Worm (Caenorhabditis elegans) whole organism, young adult: Measurements from ENCODE around the gene exc-14.
A peak's percentile ranks its signal among the peaks of the same experiment; 100 is the strongest.

ENCODE experiments used
- B0261.1 ChIP-seq: sonication (generic microtip); optimal IDR thresholded peaks from 2 replicates; lab custom pipeline; 2016; ENCODE audit warnings: mild to moderate bottlenecking, missing genetic modification characterization, moderate library complexity, missing compliant biosample characterization
- F23B12.7 ChIP-seq: sonication (generic microtip); optimal IDR thresholded peaks from 2 replicates; lab custom pipeline; 2017; ENCODE audit warnings: missing genetic modification characterization, mild to moderate bottlenecking, missing compliant biosample characterization, antibody characterized with exemption, moderate library complexity; ENCODE audit not compliant: insufficient read depth
- F39B2.1 ChIP-seq: fragments of 200-800 bp; sonication (Bioruptor generic); IDR thresholded peaks from 2 replicates; pipeline ENCODE4 v1.3.6; 2022; ENCODE audit warnings: missing genetic modification reagents, missing genetic modification characterization, missing compliant biosample characterization
- F52B5.7 ChIP-seq: sonication (generic microtip); optimal IDR thresholded peaks from 2 replicates; lab custom pipeline; 2016; ENCODE audit warnings: mild to moderate bottlenecking, missing genetic modification characterization, missing compliant biosample characterization
- F55B11.4 ChIP-seq: sonication (generic microtip); optimal IDR thresholded peaks from 2 replicates; lab custom pipeline; 2016; ENCODE audit warnings: missing compliant biosample characterization, missing genetic modification characterization, borderline replicate concordance; ENCODE audit not compliant: insufficient read depth
- F57A8.1 ChIP-seq: fragments of 200-800 bp; sonication (Bioruptor generic); optimal IDR thresholded peaks from 2 replicates; lab custom pipeline; 2018; ENCODE audit warnings: mild to moderate bottlenecking, missing genetic modification characterization, moderate library complexity, missing compliant biosample characterization
- T26A5.8 ChIP-seq: sonication (generic microtip); optimal IDR thresholded peaks from 2 replicates; lab custom pipeline; 2016; ENCODE audit warnings: missing genetic modification characterization, missing compliant biosample characterization
- Y53F4B.3 ChIP-seq: fragments of 200-800 bp; sonication (Bioruptor generic); IDR thresholded peaks from 2 replicates; pipeline ENCODE4 v1.3.6; 2022; ENCODE audit warnings: missing genetic modification reagents, missing genetic modification characterization, missing compliant biosample characterization
- Y67H2A.10 ChIP-seq: fragments of 200-800 bp; sonication (Bioruptor generic); conservative IDR thresholded peaks from 2 replicates; pipeline ENCODE4 v1.3.6; 2022; ENCODE audit warnings: missing genetic modification reagents, missing genetic modification characterization, missing compliant biosample characterization
- Y95B8A.8 ChIP-seq: fragments of 200-800 bp; sonication (Bioruptor generic); IDR thresholded peaks from 2 replicates; pipeline ENCODE4 v1.3.6; 2022; ENCODE audit warnings: missing genetic modification reagents, missing genetic modification characterization, missing compliant biosample characterization
- ZK185.1 ChIP-seq: sonication (generic microtip); optimal IDR thresholded peaks from 2 replicates; lab custom pipeline; 2016; ENCODE audit warnings: mild to moderate bottlenecking, missing genetic modification characterization, missing compliant biosample characterization; ENCODE audit not compliant: poor library complexity, severe bottlenecking
- attf-5 ChIP-seq: fragments of 200-800 bp; sonication (Bioruptor generic); optimal IDR thresholded peaks from 2 replicates; lab custom pipeline; 2018; ENCODE audit warnings: mild to moderate bottlenecking, missing genetic modification characterization, missing compliant biosample characterization
- attf-6 ChIP-seq: fragments of 200-800 bp; sonication (Bioruptor generic); IDR thresholded peaks from 2 replicates; pipeline ENCODE4 v1.3.6; 2022; ENCODE audit warnings: missing genetic modification reagents, missing genetic modification characterization, missing compliant biosample characterization
- bed-1 ChIP-seq: fragments of 200-800 bp; sonication (Bioruptor generic); IDR thresholded peaks from 2 replicates; pipeline ENCODE4 v1.3.6; 2022; ENCODE audit warnings: missing genetic modification reagents, missing genetic modification characterization, missing compliant biosample characterization
- bed-2 ChIP-seq: fragments of 200-800 bp; sonication (Bioruptor generic); IDR thresholded peaks from 2 replicates; pipeline ENCODE4 v1.3.6; 2022; ENCODE audit warnings: missing genetic modification reagents, missing genetic modification characterization, missing compliant biosample characterization
- ceh-100 ChIP-seq: fragments of 200-800 bp; sonication (Bioruptor generic); IDR thresholded peaks from 2 replicates; pipeline ENCODE4 v1.3.6; 2022; ENCODE audit warnings: missing genetic modification reagents, missing genetic modification characterization, missing compliant biosample characterization
- ceh-58 ChIP-seq: fragments of 200-800 bp; sonication (Bioruptor generic); IDR thresholded peaks from 2 replicates; pipeline ENCODE4 v1.3.6; 2022; ENCODE audit warnings: missing genetic modification characterization, missing compliant biosample characterization
- ceh-79 ChIP-seq: sonication (generic microtip); optimal IDR thresholded peaks from 2 replicates; lab custom pipeline; 2017; ENCODE audit warnings: mild to moderate bottlenecking, missing genetic modification characterization, missing compliant biosample characterization
- dox-1 ChIP-seq: fragments of 200-800 bp; sonication (Bioruptor generic); IDR thresholded peaks from 2 replicates; pipeline ENCODE4 v1.3.6; 2022; ENCODE audit warnings: missing genetic modification reagents, missing genetic modification characterization, missing compliant biosample characterization
- egl-18 ChIP-seq: fragments of 200-800 bp; sonication (Bioruptor generic); IDR thresholded peaks from 2 replicates; pipeline ENCODE4 v1.3.6; 2022; ENCODE audit warnings: missing genetic modification reagents, missing genetic modification characterization, missing compliant biosample characterization
- ets-4 ChIP-seq: fragments of 200-800 bp; sonication (Bioruptor generic); optimal IDR thresholded peaks from 2 replicates; lab custom pipeline; 2018; ENCODE audit warnings: mild to moderate bottlenecking, missing genetic modification characterization, missing compliant biosample characterization
- fkh-3 ChIP-seq: sonication (generic microtip); optimal IDR thresholded peaks from 2 replicates; lab custom pipeline; 2016; ENCODE audit warnings: mild to moderate bottlenecking, missing genetic modification characterization, missing compliant biosample characterization
- him-1 ChIP-seq: sonication (generic microtip); optimal IDR thresholded peaks from 2 replicates; lab custom pipeline; 2016; ENCODE audit warnings: missing genotype, missing genetic modification reagents, missing genetic modification characterization, missing compliant biosample characterization
- hmg-20 ChIP-seq: fragments of 200-800 bp; sonication (Bioruptor generic); IDR thresholded peaks from 2 replicates; pipeline ENCODE4 v1.3.6; 2022; ENCODE audit warnings: missing genetic modification reagents, missing genetic modification characterization, missing compliant biosample characterization
- hrde-1 ChIP-seq: sonication (generic microtip); optimal IDR thresholded peaks from 2 replicates; lab custom pipeline; 2016; ENCODE audit warnings: missing genetic modification characterization, mild to moderate bottlenecking, missing compliant biosample characterization, moderate library complexity, missing genotype, missing genetic modification reagents, borderline replicate concordance
- hsf-1 ChIP-seq: fragments of 200-800 bp; sonication (Bioruptor generic); IDR thresholded peaks from 2 replicates; pipeline ENCODE4 v1.3.6; 2022; ENCODE audit warnings: missing genetic modification reagents, missing genetic modification characterization, missing compliant biosample characterization
- let-526 ChIP-seq: fragments of 200-800 bp; sonication (Bioruptor generic); IDR thresholded peaks from 2 replicates; pipeline ENCODE4 v1.3.6; 2022; ENCODE audit warnings: missing genetic modification reagents, missing genetic modification characterization, missing compliant biosample characterization
- lin-26 ChIP-seq: fragments of 200-800 bp; sonication (Bioruptor generic); IDR thresholded peaks from 2 replicates; pipeline ENCODE4 v1.3.6; 2022; ENCODE audit warnings: missing genetic modification reagents, missing genetic modification characterization, missing compliant biosample characterization
- madf-6 ChIP-seq: fragments of 200-800 bp; sonication (Bioruptor generic); IDR thresholded peaks from 2 replicates; pipeline ENCODE4 v1.3.6; 2022; ENCODE audit warnings: missing genetic modification reagents, missing genetic modification characterization, missing compliant biosample characterization
- mcd-1 ChIP-seq: fragments of 200-800 bp; sonication (Bioruptor generic); IDR thresholded peaks from 2 replicates; pipeline ENCODE4 v1.3.6; 2022; ENCODE audit warnings: missing genetic modification reagents, missing genetic modification characterization, missing compliant biosample characterization
- mes-4 ChIP-seq: sonication (generic microtip); optimal IDR thresholded peaks from 2 replicates; lab custom pipeline; 2016; ENCODE audit warnings: missing genotype, missing genetic modification characterization, missing compliant biosample characterization
- pha-4 ChIP-seq: fragments of 150-350 bp; sonication (generic microtip); optimal IDR thresholded peaks from 2 replicates; lab custom pipeline; 2014; ENCODE audit warnings: missing biosample characterization, missing genetic modification reagents, missing genetic modification characterization
- repo-1 ChIP-seq: sonication (generic microtip); optimal IDR thresholded peaks from 2 replicates; lab custom pipeline; 2017; ENCODE audit warnings: mild to moderate bottlenecking, missing genetic modification characterization, missing compliant biosample characterization
- sea-2 ChIP-seq: fragments of 200-800 bp; sonication (Bioruptor generic); IDR thresholded peaks from 2 replicates; pipeline ENCODE4 v1.3.6; 2022; ENCODE audit warnings: missing genetic modification characterization, missing compliant biosample characterization
- snpc-1.1 ChIP-seq: sonication (generic microtip); optimal IDR thresholded peaks from 2 replicates; lab custom pipeline; 2017; ENCODE audit warnings: missing genetic modification characterization, mild to moderate bottlenecking, missing compliant biosample characterization, antibody characterized with exemption, moderate library complexity, missing genotype, missing genetic modification reagents; ENCODE audit not compliant: insufficient read depth
- snpc-1.3 ChIP-seq: sonication (generic microtip); optimal IDR thresholded peaks from 2 replicates; lab custom pipeline; 2017; ENCODE audit warnings: missing genetic modification characterization, mild to moderate bottlenecking, missing compliant biosample characterization, antibody characterized with exemption, moderate library complexity, missing genotype, missing genetic modification reagents; ENCODE audit not compliant: insufficient read depth
- snpc-3.4 ChIP-seq: sonication (generic microtip); optimal IDR thresholded peaks from 2 replicates; lab custom pipeline; 2017; ENCODE audit warnings: missing genetic modification characterization, mild to moderate bottlenecking, missing compliant biosample characterization, antibody characterized with exemption, moderate library complexity, missing genotype, missing genetic modification reagents
- tlf-1 ChIP-seq: fragments of 200-800 bp; sonication (Bioruptor generic); optimal IDR thresholded peaks from 2 replicates; lab custom pipeline; 2018; ENCODE audit warnings: mild to moderate bottlenecking, missing genetic modification characterization, missing compliant biosample characterization
- unc-62 ChIP-seq: fragments of 150-350 bp; optimal IDR thresholded peaks from 2 replicates; lab custom pipeline; 2014; ENCODE audit warnings: missing biosample characterization, missing genetic modification reagents, missing genetic modification characterization
- zfh-2 ChIP-seq: fragments of 200-800 bp; sonication (Bioruptor generic); conservative IDR thresholded peaks from 2 replicates; pipeline ENCODE4 v1.3.6; 2022; ENCODE audit warnings: missing genetic modification reagents, missing genetic modification characterization, missing compliant biosample characterization
- ztf-22 ChIP-seq: fragments of 200-800 bp; sonication (Bioruptor generic); optimal IDR thresholded peaks from 2 replicates; lab custom pipeline; 2018; ENCODE audit warnings: mild to moderate bottlenecking, missing genetic modification characterization, moderate library complexity, missing compliant biosample characterization
- ztf-26 ChIP-seq: sonication (generic microtip); optimal IDR thresholded peaks from 2 replicates; lab custom pipeline; 2017; ENCODE audit warnings: missing genetic modification characterization, missing compliant biosample characterization
- ztf-3 ChIP-seq: fragments of 200-800 bp; sonication (Bioruptor generic); optimal IDR thresholded peaks from 2 replicates; lab custom pipeline; 2018; ENCODE audit warnings: mild to moderate bottlenecking, missing genetic modification characterization, missing compliant biosample characterization
- ztf-6 ChIP-seq: fragments of 200-800 bp; sonication (Bioruptor generic); IDR thresholded peaks from 2 replicates; pipeline ENCODE4 v1.3.6; 2022; ENCODE audit warnings: missing genetic modification reagents, missing genetic modification characterization, missing compliant biosample characterization

The exc-14 gene

ce11 chrV:5064761-5065421 lies 18.9 kb upstream of the exc-14 start, which contains the start of gene mlk-1 (continued):
- TF ChIP-seq egl-18, result no peak
- no peak for TF ChIP-seq fkh-3 (tag; lab: Kevin White, UChicago)
- no peak for TF ChIP-seq hrde-1 (tag; lab: Kevin White, UChicago)
- TF ChIP-seq sea-2 (GFP tag; lab: Robert Waterston, UW), result no peak
- TF ChIP-seq Y67H2A.10 (GFP tag; lab: Robert Waterston, UW), result no peak
- no peak for TF ChIP-seq madf-6 (GFP tag; lab: Robert Waterston, UW)
- no peak for TF ChIP-seq mes-4 (tag; lab: Kevin White, UChicago)
- no peak for TF ChIP-seq zfh-2 (GFP tag; lab: Robert Waterston, UW)
- TF ChIP-seq ceh-58 (GFP tag; lab: Robert Waterston, UW), result no peak
- no peak for TF ChIP-seq tlf-1
- TF ChIP-seq F52B5.7, result no peak
- no peak for TF ChIP-seq let-526 (GFP tag; lab: Robert Waterston, UW)
- no peak for TF ChIP-seq snpc-1.1 (tag; lab: Kevin White, UChicago)
- no peak for TF ChIP-seq T26A5.8
- TF ChIP-seq repo-1 (tag; lab: Kevin White, UChicago), result no peak
- no peak for TF ChIP-seq lin-26 (GFP tag; lab: Robert Waterston, UW)
- TF ChIP-seq unc-62 (GFP tag; lab: Kevin White, UChicago), result no peak
- TF ChIP-seq B0261.1 (tag; lab: Kevin White, UChicago), result no peak
- peak; percentile 7 for TF ChIP-seq ZK185.1 (tag; lab: Kevin White, UChicago)
- TF ChIP-seq dox-1 (GFP tag; lab: Robert Waterston, UW), result no peak
- TF ChIP-seq Y53F4B.3, result no peak
- no peak for TF ChIP-seq him-1 (tag; lab: Kevin White, UChicago)
- TF ChIP-seq ztf-26 (tag; lab: Kevin White, UChicago), result peak; percentile 33
- TF ChIP-seq F55B11.4 (tag; lab: Kevin White, UChicago), result no peak
- TF ChIP-seq mcd-1 (GFP tag; lab: Robert Waterston, UW), result 0 out of 2 replicates have a peak, but pooled peaks have one; percentile 29
- no peak for TF ChIP-seq F39B2.1 (GFP tag; lab: Robert Waterston, UW)
- no peak for TF ChIP-seq hmg-20 (GFP tag; lab: Robert Waterston, UW)
- TF ChIP-seq ceh-100 (GFP tag; lab: Robert Waterston, UW), result no peak
- no peak for TF ChIP-seq bed-1 (GFP tag; lab: Robert Waterston, UW)
- TF ChIP-seq F57A8.1 (GFP tag; lab: Kevin White, UChicago), result no peak
- no peak for TF ChIP-seq Y95B8A.8 (GFP tag; lab: Robert Waterston, UW)
- no peak for TF ChIP-seq bed-2
- no peak for TF ChIP-seq ceh-79 (tag; lab: Kevin White, UChicago)
- peak; percentile 46; the same call in 1 of the 2 replicates for TF ChIP-seq hsf-1 (GFP tag; lab: Robert Waterston, UW)
- TF ChIP-seq ets-4 (GFP tag; lab: Kevin White, UChicago), result no peak
- no peak for TF ChIP-seq ztf-3 (GFP tag; lab: Kevin White, UChicago)
- no peak for TF ChIP-seq ztf-6
- TF ChIP-seq attf-5, result peak; percentile 49
- TF ChIP-seq snpc-1.3 (tag; lab: Kevin White, UChicago), result no peak
- no peak for TF ChIP-seq snpc-3.4
- TF ChIP-seq attf-6 (GFP tag; lab: Robert Waterston, UW), result no peak
- TF ChIP-seq F23B12.7 (tag; lab: Kevin White, UChicago), result no peak
- TF ChIP-seq ztf-22, result no peak
- TF ChIP-seq pha-4 (tag; lab: Kevin White, UChicago), result no peak
